Worm (Caenorhabditis elegans) whole organism, mixed stage, embryonic: ENCODE measurements around the gene C47E12.14.

Experiments
- bed-3 ChIP-seq: fragments of 200-800 bp; sonication (Bioruptor generic); optimal IDR thresholded peaks from 3 replicates; lab custom pipeline; 2018; ENCODE audit warnings: mild to moderate bottlenecking, missing genetic modification characterization, moderate library complexity, missing compliant biosample characterization
- ceh-43 ChIP-seq: fragments of 200-800 bp; sonication (Bioruptor generic); optimal IDR thresholded peaks from 2 replicates; lab custom pipeline; 2018; ENCODE audit warnings: mild to moderate bottlenecking, missing genetic modification characterization, moderate library complexity, missing compliant biosample characterization
- ces-1 ChIP-seq: fragments of 150-350 bp; optimal IDR thresholded peaks from 2 replicates; lab custom pipeline; 2014; ENCODE audit warnings: missing biosample characterization, missing genetic modification reagents, missing genetic modification characterization
- cnd-1 ChIP-seq: fragments of 200-800 bp; sonication (Bioruptor generic); optimal IDR thresholded peaks from 2 replicates; lab custom pipeline; 2018; ENCODE audit warnings: mild to moderate bottlenecking, missing genetic modification characterization, missing compliant biosample characterization
- elt-1 ChIP-seq: sonication (generic microtip); optimal IDR thresholded peaks from 2 replicates; lab custom pipeline; 2017; ENCODE audit warnings: missing genetic modification characterization, mild to moderate bottlenecking, missing compliant biosample characterization, antibody characterized with exemption, moderate library complexity, borderline replicate concordance; ENCODE audit not compliant: insufficient read depth
- ham-2 ChIP-seq: fragments of 200-800 bp; sonication (Bioruptor generic); optimal IDR thresholded peaks from 2 replicates; lab custom pipeline; 2018; ENCODE audit warnings: mild to moderate bottlenecking, missing genetic modification characterization, missing compliant biosample characterization
- lin-13 ChIP-seq: fragments of 150-350 bp; optimal IDR thresholded peaks from 2 replicates; lab custom pipeline; 2014; ENCODE audit warnings: missing biosample characterization, missing genetic modification characterization
- lin-32 ChIP-seq: fragments of 200-800 bp; sonication (Bioruptor generic); optimal IDR thresholded peaks from 2 replicates; lab custom pipeline; 2018; ENCODE audit warnings: mild to moderate bottlenecking, missing genetic modification characterization, missing compliant biosample characterization
- lsy-2 ChIP-seq: fragments of 150-350 bp; optimal IDR thresholded peaks from 2 replicates; lab custom pipeline; 2014; ENCODE audit warnings: missing biosample characterization, missing genetic modification characterization
- mab-5 ChIP-seq: fragments of 150-350 bp; optimal IDR thresholded peaks from 2 replicates; lab custom pipeline; 2014; ENCODE audit warnings: missing biosample characterization, missing genetic modification characterization
- mls-2 ChIP-seq: sonication (generic microtip); optimal IDR thresholded peaks from 2 replicates; lab custom pipeline; 2016; ENCODE audit warnings: mild to moderate bottlenecking, missing genetic modification characterization, moderate library complexity, missing compliant biosample characterization
- nhr-12 ChIP-seq: fragments of 150-350 bp; optimal IDR thresholded peaks from 2 replicates; lab custom pipeline; 2014; ENCODE audit warnings: missing biosample characterization, missing genetic modification characterization
- nhr-237 ChIP-seq: fragments of 150-350 bp; optimal IDR thresholded peaks from 2 replicates; lab custom pipeline; 2014; ENCODE audit warnings: missing biosample characterization, missing genetic modification characterization
- nhr-76 ChIP-seq: sonication (generic microtip); optimal IDR thresholded peaks from 2 replicates; lab custom pipeline; 2017; ENCODE audit warnings: missing biosample characterization, missing genetic modification characterization
- sptf-1 ChIP-seq: sonication (generic microtip); optimal IDR thresholded peaks from 2 replicates; lab custom pipeline; 2017; ENCODE audit warnings: mild to moderate bottlenecking, missing genetic modification characterization, moderate library complexity, missing compliant biosample characterization
- unc-120 ChIP-seq: sonication (generic microtip); optimal IDR thresholded peaks from 2 replicates; lab custom pipeline; 2017; ENCODE audit warnings: missing genetic modification characterization, missing compliant biosample characterization; ENCODE audit not compliant: poor library complexity, severe bottlenecking
- unc-39 ChIP-seq: fragments of 150-350 bp; optimal IDR thresholded peaks from 2 replicates; lab custom pipeline; 2014; ENCODE audit warnings: missing biosample characterization, missing genetic modification characterization
- unc-62 ChIP-seq: fragments of 150-350 bp; optimal IDR thresholded peaks from 2 replicates; lab custom pipeline; 2014; ENCODE audit warnings: missing biosample characterization, missing genetic modification reagents, missing genetic modification characterization

Gene C47E12.14

DNA sequence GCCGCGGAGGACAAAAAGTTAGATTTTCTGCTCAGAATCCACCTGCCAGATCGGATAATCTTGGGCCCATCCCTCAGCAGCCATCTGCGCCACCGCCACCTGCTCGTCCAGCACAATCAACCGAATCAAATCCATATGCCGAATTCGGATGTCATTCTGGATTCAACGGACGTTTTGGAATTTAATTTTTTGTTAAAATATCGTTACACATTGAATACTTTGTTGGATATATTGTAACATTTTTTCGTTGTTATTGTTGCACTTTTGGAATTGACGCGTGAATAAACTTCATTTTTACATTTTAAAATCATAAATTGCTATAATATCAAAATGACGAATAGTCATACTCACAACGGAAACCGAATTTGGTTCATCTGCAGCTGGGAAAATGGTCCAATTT lies 42.6 kb downstream of the C47E12.14 start, which contains the start of gene spe-29:
Gene spe-29, plus strand, starts transcription at position 301 of the 400 bp plus-strand sequence.
- TF ChIP-seq lin-13 (tag; lab: Kevin White, UChicago) (no peak), nhr-76 (no peak), sptf-1 (tag; lab: Kevin White, UChicago) (no peak), mab-5 (no peak), mls-2 (tag; lab: Kevin White, UChicago) (no peak), nhr-12 (tag; lab: Kevin White, UChicago) (no peak)

- TF ChIP-seq nhr-237 (tag; lab: Kevin White, UChicago) (peak; percentile 59), cnd-1 (tag; lab: Kevin White, UChicago) (no peak), lsy-2 (peak; percentile 58)
Measured at ce11 chrIV:9932055-9932454, 44.1 kb downstream of the C47E12.14 start, which contains the start of the genes trmt-10A and F25H8.2. Gene trmt-10A (minus strand): TSS chrIV:9932213. Gene F25H8.2 (plus strand): TSS chrIV:9932235.

DNA sequence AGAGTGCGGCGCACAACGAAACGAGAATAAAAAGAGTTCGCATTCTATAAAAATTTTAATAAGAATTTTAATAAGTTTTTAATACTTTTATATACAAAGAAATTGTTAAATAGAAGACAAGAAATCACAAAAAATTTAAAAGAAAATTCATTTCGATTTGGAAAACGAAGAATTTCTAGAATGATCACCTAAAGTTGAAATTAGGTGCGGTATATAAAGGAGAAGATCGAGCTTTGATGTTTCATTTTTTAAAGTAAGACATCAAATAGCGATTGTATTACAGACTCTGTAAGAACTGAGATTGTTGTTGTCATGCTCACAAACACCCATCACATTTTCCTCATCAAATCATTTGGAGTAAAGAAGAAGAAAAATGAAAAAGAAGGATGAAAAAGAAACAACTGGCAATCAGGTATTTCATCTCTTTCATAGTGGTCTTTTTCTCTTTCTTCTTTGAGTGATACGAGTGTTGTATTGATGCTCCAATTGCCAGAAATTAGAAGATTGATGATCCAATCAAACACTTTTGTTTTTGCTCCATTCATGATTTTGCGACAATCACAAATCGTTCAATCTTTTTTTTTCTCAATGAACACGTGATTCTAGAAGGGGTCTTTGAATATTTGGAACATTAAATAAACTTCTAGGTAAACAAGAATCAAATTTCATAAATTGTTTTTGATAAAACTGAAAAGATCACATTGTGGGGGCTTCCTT lies 47.8 kb downstream of the C47E12.14 start, which contains the start of gene dur-1:
Gene dur-1, minus strand, starts transcription at position 51 of the 717 bp plus-strand sequence.
- TF ChIP-seq nhr-76 (no peak), unc-39 (tag; lab: Kevin White, UChicago) (no peak), cnd-1 (tag; lab: Kevin White, UChicago) (no peak), mab-5 (no peak), ham-2 (GFP tag; lab: Kevin White, UChicago) (no peak), nhr-237 (tag; lab: Kevin White, UChicago) (no peak), lin-32 (no peak), bed-3 (GFP tag; lab: Kevin White, UChicago) (no peak), ceh-43 (no peak), unc-62 (GFP tag; lab: Kevin White, UChicago) (peak; percentile 75), unc-120 (tag; lab: Kevin White, UChicago) (peak; percentile 9), elt-1 (tag; lab: Kevin White, UChicago) (no peak), ces-1 (no peak)
